Worm (Caenorhabditis elegans) whole organism, young adult: Measurements from ENCODE around the gene col-68.

Source experiments
- C06A6.2 ChIP-seq: fragments of 200-800 bp; sonication (Bioruptor generic); conservative IDR thresholded peaks from 2 replicates; pipeline ENCODE4 v1.3.6; 2022; ENCODE audit warnings: missing genetic modification characterization, missing compliant biosample characterization
- F49E8.2 ChIP-seq: sonication (generic microtip); optimal IDR thresholded peaks from 3 replicates; lab custom pipeline; 2017; ENCODE audit warnings: missing genetic modification characterization, mild to moderate bottlenecking, missing compliant biosample characterization, antibody characterized with exemption, moderate library complexity; ENCODE audit not compliant: insufficient read depth
- T07F8.4 ChIP-seq: sonication (generic microtip); optimal IDR thresholded peaks from 2 replicates; lab custom pipeline; 2016; ENCODE audit warnings: mild to moderate bottlenecking, missing genetic modification characterization, moderate library complexity, missing compliant biosample characterization
- T26A5.8 ChIP-seq: sonication (generic microtip); optimal IDR thresholded peaks from 2 replicates; lab custom pipeline; 2016; ENCODE audit warnings: missing genetic modification characterization, missing compliant biosample characterization
- ZK185.1 ChIP-seq: sonication (generic microtip); optimal IDR thresholded peaks from 2 replicates; lab custom pipeline; 2016; ENCODE audit warnings: mild to moderate bottlenecking, missing genetic modification characterization, missing compliant biosample characterization; ENCODE audit not compliant: poor library complexity, severe bottlenecking
- ama-1 ChIP-seq, 3 experiments: fragments of 150-350 bp in 1 of 3; sonication (generic microtip) in 2 of 3; optimal IDR thresholded peaks; 2 replicates each; lab custom pipeline; 2014 to 2018; ENCODE audit warnings: missing biosample characterization in 2 of 3, missing genetic modification characterization in 2 of 3, missing genetic modification reagents in 2 of 3
- chd-7 ChIP-seq: sonication (generic microtip); optimal IDR thresholded peaks from 2 replicates; lab custom pipeline; 2016; ENCODE audit warnings: mild to moderate bottlenecking, missing genetic modification characterization, moderate library complexity, missing compliant biosample characterization
- madf-3 ChIP-seq: fragments of 200-800 bp; sonication (Bioruptor generic); IDR thresholded peaks from 2 replicates; pipeline ENCODE4 v1.3.6; 2022; ENCODE audit warnings: missing genetic modification reagents, missing genetic modification characterization, missing compliant biosample characterization
- nfya-1 ChIP-seq: sonication (generic microtip); optimal IDR thresholded peaks from 2 replicates; lab custom pipeline; 2017; ENCODE audit warnings: antibody characterized with exemption, missing compliant biosample characterization, missing genetic modification characterization, borderline replicate concordance; ENCODE audit not compliant: insufficient read depth
- pbrm-1 ChIP-seq: fragments of 200-800 bp; sonication (Bioruptor generic); IDR thresholded peaks from 2 replicates; pipeline ENCODE4 v1.3.6; 2022; ENCODE audit warnings: missing genetic modification reagents, missing genetic modification characterization, missing compliant biosample characterization
- pha-4 ChIP-seq: fragments of 150-350 bp; sonication (generic microtip); optimal IDR thresholded peaks from 2 replicates; lab custom pipeline; 2014; ENCODE audit warnings: missing biosample characterization, missing genetic modification reagents, missing genetic modification characterization
- rec-8 ChIP-seq, 2 experiments: sonication (generic microtip); optimal IDR thresholded peaks; 2 replicates each; lab custom pipeline; 2016; ENCODE audit warnings: mild to moderate bottlenecking in 2 of 2, missing genetic modification characterization in 2 of 2, missing genetic modification reagents in 2 of 2, missing genotype in 2 of 2, missing biosample characterization in 1 of 2, missing compliant biosample characterization in 1 of 2, moderate library complexity in 1 of 2
- unc-130 ChIP-seq: sonication (generic microtip); optimal IDR thresholded peaks from 2 replicates; lab custom pipeline; 2016; ENCODE audit warnings: missing genetic modification reagents, missing genetic modification characterization, missing compliant biosample characterization
- unc-62 ChIP-seq: fragments of 150-350 bp; optimal IDR thresholded peaks from 2 replicates; lab custom pipeline; 2014; ENCODE audit warnings: missing biosample characterization, missing genetic modification reagents, missing genetic modification characterization

DNA sequence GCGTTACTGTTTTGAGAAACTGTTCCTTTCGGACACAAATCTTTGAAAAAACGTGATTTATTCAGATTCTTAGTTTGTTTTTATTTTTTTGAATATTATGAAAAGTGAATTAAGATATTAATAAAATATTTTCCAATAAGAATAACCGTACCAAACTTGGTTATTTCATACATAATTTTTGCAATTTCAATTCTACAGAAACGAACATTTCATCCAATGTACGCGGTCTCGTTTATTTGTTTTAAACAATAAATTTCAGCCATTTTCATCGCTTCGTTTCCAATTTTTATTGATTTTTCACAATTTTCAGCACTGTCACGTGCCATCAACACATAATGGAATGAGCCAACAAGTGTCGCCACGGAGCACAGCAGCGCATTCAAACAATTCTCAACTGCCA is 42.6 kb downstream of the col-68 start, which contains the start of gene T25D3.4:
- TF ChIP-seq T26A5.8 (tag; lab: Kevin White, UChicago) (no peak), unc-62 (no peak), C06A6.2 (no peak), rec-8 (tag; optimal IDR thresholded peaks at IDR 0.05; lab: Kevin White, UChicago) (no peak), F49E8.2 (tag; lab: Kevin White, UChicago) (no peak), pha-4 (no peak), T07F8.4 (no peak), ZK185.1 (tag; lab: Kevin White, UChicago) (no peak), unc-130 (no peak), nfya-1 (tag; lab: Kevin White, UChicago) (no peak), pbrm-1 (GFP tag; lab: Robert Waterston, UW) (no peak), chd-7 (tag; lab: Kevin White, UChicago) (no peak), ama-1 (optimal IDR thresholded peaks at IDR 0.05; lab: Kevin White, UChicago) (no peak), ama-1 (GFP tag; optimal IDR thresholded peaks at IDR 0.05; lab: Kevin White, UChicago) (no peak), madf-3 (GFP tag; lab: Robert Waterston, UW) (no peak)
